Worm (Caenorhabditis elegans): Measurements from ENCODE around the gene Y17G7B.12.

DNA sequence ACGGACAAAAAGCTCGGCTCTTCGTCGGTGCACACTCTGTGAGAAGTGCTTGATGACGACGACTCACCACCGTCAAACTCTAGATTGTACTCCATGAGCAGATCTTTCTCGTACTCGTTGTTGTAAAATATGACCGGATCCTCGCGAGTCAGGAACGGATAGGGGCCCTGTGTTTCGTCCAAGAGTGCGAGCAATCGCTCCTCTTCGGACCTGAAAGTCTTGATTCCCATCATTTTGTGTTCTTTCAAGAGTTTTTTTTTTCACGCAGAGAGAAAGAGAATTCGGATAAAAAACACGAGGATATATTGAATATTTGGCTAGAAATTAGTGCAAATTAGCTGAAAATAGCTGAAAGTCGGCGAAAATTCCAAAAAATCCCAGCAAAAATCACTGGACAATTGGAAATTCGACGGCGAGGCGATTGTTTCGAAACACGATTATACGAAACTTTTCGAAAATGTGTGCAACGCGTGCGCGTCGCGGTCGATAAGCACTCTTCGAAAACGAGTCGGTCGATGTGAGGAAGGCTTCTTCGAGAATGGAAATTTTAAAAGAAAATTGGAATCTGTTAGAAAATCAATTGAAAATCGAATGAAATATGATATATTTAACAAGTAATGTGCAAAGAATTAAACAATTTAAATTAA is 44.1 kb upstream of the Y17G7B.12 start, which contains the start of the genes ash-2 and Y17G7B.20:
- TF ChIP-seq cog-1 (tag; optimal IDR thresholded peaks at IDR 0.05) (no peak), T22C8.4 (GFP tag; IDR thresholded peaks at IDR 0.05) (no peak), tab-1 (GFP tag; IDR thresholded peaks at IDR 0.05) (0 out of 2 replicates have a peak, but pooled peaks have one; percentile 4), ztf-23 (GFP tag; IDR thresholded peaks at IDR 0.05) (no peak)

All from whole organism, midembryonic.